Worm (Caenorhabditis elegans) whole organism, L4 larva: ENCODE measurements around the gene C41C4.9.
A peak's percentile ranks its signal among the peaks of the same experiment; 100 is the strongest.

Experiments
- D1046.2 ChIP-seq: fragments of 200-800 bp; sonication (Bioruptor generic); IDR thresholded peaks from 2 replicates; pipeline ENCODE4 v1.3.6; 2022; ENCODE audit warnings: missing genetic modification characterization, missing compliant biosample characterization
- F10B5.3 ChIP-seq: sonication (generic microtip); optimal IDR thresholded peaks from 2 replicates; lab custom pipeline; 2016; ENCODE audit warnings: mild to moderate bottlenecking, missing genetic modification characterization, missing compliant biosample characterization
- F37D6.2 ChIP-seq: sonication (generic microtip); optimal IDR thresholded peaks from 2 replicates; lab custom pipeline; 2016; ENCODE audit warnings: mild to moderate bottlenecking, missing genetic modification characterization, missing compliant biosample characterization
- F44E2.7 ChIP-seq: fragments of 200-800 bp; sonication (Bioruptor generic); IDR thresholded peaks from 2 replicates; pipeline ENCODE4 v2.1.2; 2022; ENCODE audit warnings: missing genetic modification characterization, missing compliant biosample characterization
- T20F7.1 ChIP-seq: fragments of 200-800 bp; sonication (Bioruptor generic); optimal IDR thresholded peaks from 2 replicates; lab custom pipeline; 2018; ENCODE audit warnings: mild to moderate bottlenecking, missing genetic modification characterization, missing compliant biosample characterization
- T26A8.4 ChIP-seq: fragments of 200-800 bp; sonication (Bioruptor generic); IDR thresholded peaks from 2 replicates; pipeline ENCODE4 v1.3.6; 2022; ENCODE audit warnings: missing genetic modification characterization, missing compliant biosample characterization
- Y105C5A.15 ChIP-seq: fragments of 200-800 bp; sonication (Bioruptor generic); IDR thresholded peaks from 2 replicates; pipeline ENCODE4 v1.3.6; 2022; ENCODE audit warnings: missing genetic modification characterization, missing compliant biosample characterization
- Y48G9A.11 ChIP-seq: fragments of 200-800 bp; sonication (Bioruptor generic); IDR thresholded peaks from 2 replicates; pipeline ENCODE4 v1.3.6; 2022; ENCODE audit warnings: missing genetic modification reagents, missing genetic modification characterization, missing compliant biosample characterization
- Y5F2A.4 ChIP-seq: fragments of 200-800 bp; sonication (Bioruptor generic); optimal IDR thresholded peaks from 2 replicates; lab custom pipeline; 2018; ENCODE audit warnings: mild to moderate bottlenecking, missing genetic modification characterization, missing compliant biosample characterization
- Y75B8A.6 ChIP-seq: fragments of 200-800 bp; sonication (Bioruptor generic); IDR thresholded peaks from 2 replicates; pipeline ENCODE4 v1.3.6; 2022; ENCODE audit warnings: missing genetic modification reagents, missing genetic modification characterization, missing compliant biosample characterization
- ZK337.2 ChIP-seq: fragments of 200-800 bp; sonication (Bioruptor generic); IDR thresholded peaks from 2 replicates; pipeline ENCODE4 v1.3.6; 2022; ENCODE audit warnings: missing genetic modification reagents, missing genetic modification characterization, missing compliant biosample characterization
- ZK546.5 ChIP-seq, 2 experiments: sonication (generic microtip); optimal IDR thresholded peaks; 2 replicates each; lab custom pipeline; 2017; ENCODE audit warnings: missing biosample characterization in 2 of 2, missing genetic modification characterization in 2 of 2
- arid-1 ChIP-seq: fragments of 200-800 bp; sonication (Bioruptor generic); conservative IDR thresholded peaks from 2 replicates; pipeline ENCODE4 v1.3.6; 2022; ENCODE audit warnings: missing genetic modification reagents, missing genetic modification characterization, missing compliant biosample characterization
- attf-4 ChIP-seq: sonication (generic microtip); optimal IDR thresholded peaks from 3 replicates; lab custom pipeline; 2017; ENCODE audit warnings: missing biosample characterization, missing genetic modification characterization
- ceh-44 ChIP-seq: fragments of 200-800 bp; sonication (Bioruptor generic); IDR thresholded peaks from 2 replicates; pipeline ENCODE4 v1.3.6; 2022; ENCODE audit warnings: missing genetic modification reagents, missing genetic modification characterization, missing compliant biosample characterization
- ceh-62 ChIP-seq: sonication (generic microtip); optimal IDR thresholded peaks from 2 replicates; lab custom pipeline; 2017; ENCODE audit warnings: missing biosample characterization, missing genetic modification characterization
- cey-2 ChIP-seq: sonication (generic microtip); optimal IDR thresholded peaks from 3 replicates; lab custom pipeline; 2017; ENCODE audit warnings: missing genetic modification characterization, mild to moderate bottlenecking, missing compliant biosample characterization, antibody characterized with exemption, borderline replicate concordance; ENCODE audit not compliant: insufficient read depth
- ctbp-1 ChIP-seq: fragments of 200-800 bp; sonication (Bioruptor generic); IDR thresholded peaks from 2 replicates; pipeline ENCODE4 v1.3.6; 2022; ENCODE audit warnings: missing genetic modification reagents, missing genetic modification characterization, missing compliant biosample characterization
- daf-16 ChIP-seq, 3 experiments: sonication (generic microtip); optimal IDR thresholded peaks; 2 replicates each; lab custom pipeline; 2016 to 2017; ENCODE audit warnings: missing genetic modification characterization in 3 of 3, missing genetic modification reagents in 3 of 3, mild to moderate bottlenecking in 2 of 3, missing compliant biosample characterization in 2 of 3, missing biosample characterization in 1 of 3, moderate library complexity in 1 of 3
- daf-19 ChIP-seq: fragments of 200-800 bp; sonication (Bioruptor generic); conservative IDR thresholded peaks from 2 replicates; pipeline ENCODE4 v1.3.6; 2022; ENCODE audit warnings: missing genetic modification characterization, missing compliant biosample characterization
- daf-8 ChIP-seq: fragments of 200-800 bp; sonication (Bioruptor generic); IDR thresholded peaks from 2 replicates; pipeline ENCODE4 v1.3.6; 2022; ENCODE audit warnings: missing genetic modification characterization, missing compliant biosample characterization
- dmd-8 ChIP-seq: fragments of 200-800 bp; sonication (Bioruptor generic); IDR thresholded peaks from 2 replicates; pipeline ENCODE4 v1.3.6; 2022; ENCODE audit warnings: missing genetic modification characterization, missing compliant biosample characterization
- duxl-1 ChIP-seq: sonication (generic microtip); optimal IDR thresholded peaks from 2 replicates; lab custom pipeline; 2016; ENCODE audit warnings: mild to moderate bottlenecking, missing genetic modification characterization, moderate library complexity, missing compliant biosample characterization; ENCODE audit not compliant: poor library complexity
- dve-1 ChIP-seq: sonication (generic microtip); optimal IDR thresholded peaks from 2 replicates; lab custom pipeline; 2017; ENCODE audit warnings: antibody characterized with exemption, mild to moderate bottlenecking, missing genetic modification characterization, missing compliant biosample characterization; ENCODE audit not compliant: insufficient read depth
- gei-8 ChIP-seq: fragments of 200-800 bp; sonication (Bioruptor generic); optimal IDR thresholded peaks from 2 replicates; lab custom pipeline; 2018; ENCODE audit warnings: mild to moderate bottlenecking, missing genetic modification characterization, missing compliant biosample characterization
- hlh-11 ChIP-seq: fragments of 200-800 bp; sonication (Bioruptor generic); optimal IDR thresholded peaks from 2 replicates; lab custom pipeline; 2018; ENCODE audit warnings: mild to moderate bottlenecking, missing genetic modification characterization, missing compliant biosample characterization
- jun-1 ChIP-seq: fragments of 150-350 bp; optimal IDR thresholded peaks from 2 replicates; lab custom pipeline; 2014; ENCODE audit warnings: missing biosample characterization, missing genetic modification reagents, missing genetic modification characterization
- lim-7 ChIP-seq: fragments of 200-800 bp; sonication (Bioruptor generic); IDR thresholded peaks from 2 replicates; pipeline ENCODE4 v1.3.6; 2022; ENCODE audit warnings: missing genetic modification characterization, missing compliant biosample characterization
- lin-1 ChIP-seq: fragments of 200-800 bp; sonication (Bioruptor generic); IDR thresholded peaks from 2 replicates; pipeline ENCODE4 v1.3.6; 2022; ENCODE audit warnings: missing genetic modification reagents, missing genetic modification characterization, missing compliant biosample characterization
- lin-13 ChIP-seq: fragments of 150-350 bp; optimal IDR thresholded peaks from 2 replicates; lab custom pipeline; 2014; ENCODE audit warnings: missing biosample characterization, missing genetic modification reagents, missing genetic modification characterization
- lin-15B ChIP-seq: fragments of 150-350 bp; sonication (generic microtip); optimal IDR thresholded peaks from 3 replicates; lab custom pipeline; 2014; ENCODE audit warnings: missing biosample characterization, missing genetic modification characterization
- lin-38 ChIP-seq: fragments of 200-800 bp; sonication (Bioruptor generic); IDR thresholded peaks from 2 replicates; pipeline ENCODE4 v1.3.6; 2022; ENCODE audit warnings: missing genetic modification reagents, missing genetic modification characterization, missing compliant biosample characterization
- lir-3 ChIP-seq: sonication (generic microtip); optimal IDR thresholded peaks from 2 replicates; lab custom pipeline; 2016; ENCODE audit warnings: mild to moderate bottlenecking, missing genetic modification characterization, missing compliant biosample characterization
- madf-9 ChIP-seq: fragments of 200-800 bp; sonication (Bioruptor generic); conservative IDR thresholded peaks from 2 replicates; pipeline ENCODE4 v1.3.6; 2022; ENCODE audit warnings: missing genetic modification reagents, missing genetic modification characterization, missing compliant biosample characterization
- mdt-29 ChIP-seq: fragments of 200-800 bp; sonication (Bioruptor generic); IDR thresholded peaks from 2 replicates; pipeline ENCODE4 v1.3.6; 2022; ENCODE audit warnings: missing genetic modification reagents, missing genetic modification characterization, missing compliant biosample characterization
- mep-1 ChIP-seq: fragments of 150-350 bp; sonication (generic microtip); optimal IDR thresholded peaks from 3 replicates; lab custom pipeline; 2014; ENCODE audit warnings: missing biosample characterization, missing genetic modification characterization
- nhr-10 ChIP-seq: fragments of 150-350 bp; optimal IDR thresholded peaks from 2 replicates; lab custom pipeline; 2014; ENCODE audit warnings: missing biosample characterization, missing genetic modification characterization
- nhr-102 ChIP-seq: sonication (generic microtip); optimal IDR thresholded peaks from 2 replicates; lab custom pipeline; 2016; ENCODE audit warnings: mild to moderate bottlenecking, missing genetic modification characterization, moderate library complexity, missing compliant biosample characterization
- nhr-11 ChIP-seq: fragments of 150-350 bp; optimal IDR thresholded peaks from 2 replicates; lab custom pipeline; 2014; ENCODE audit warnings: missing biosample characterization, missing genetic modification characterization
- nhr-42 ChIP-seq: fragments of 200-800 bp; sonication (Bioruptor generic); IDR thresholded peaks from 2 replicates; pipeline ENCODE4 v1.3.6; 2022; ENCODE audit warnings: missing genetic modification characterization, missing compliant biosample characterization
- nhr-76 ChIP-seq: fragments of 150-350 bp; optimal IDR thresholded peaks from 2 replicates; lab custom pipeline; 2014; ENCODE audit warnings: missing biosample characterization, missing genetic modification characterization
- pha-4 ChIP-seq, 2 experiments: fragments of 150-350 bp in 1 of 2; fragments of 200-800 bp in 1 of 2; sonication (Bioruptor generic) in 1 of 2; IDR thresholded peaks in 1 of 2; optimal IDR thresholded peaks in 1 of 2; 2 replicates each; pipeline versions ENCODE4 v1.3.6 to Lab custom; 2014 to 2022; ENCODE audit warnings: missing genetic modification characterization in 2 of 2, missing genetic modification reagents in 2 of 2, missing biosample characterization in 1 of 2, missing compliant biosample characterization in 1 of 2
- pqm-1 ChIP-seq: sonication (generic microtip); optimal IDR thresholded peaks from 2 replicates; lab custom pipeline; 2017; ENCODE audit warnings: missing biosample characterization, missing genetic modification characterization
- skn-1 ChIP-seq: fragments of 150-350 bp; optimal IDR thresholded peaks from 2 replicates; lab custom pipeline; 2014; ENCODE audit warnings: missing biosample characterization, missing genetic modification characterization
- spr-1 ChIP-seq: sonication (generic microtip); optimal IDR thresholded peaks from 2 replicates; lab custom pipeline; 2016; ENCODE audit warnings: mild to moderate bottlenecking, missing genetic modification characterization, missing compliant biosample characterization
- unc-130 ChIP-seq: sonication (generic microtip); optimal IDR thresholded peaks from 2 replicates; lab custom pipeline; 2016; ENCODE audit warnings: missing genetic modification reagents, missing genetic modification characterization, missing compliant biosample characterization
- unc-39 ChIP-seq: sonication (generic microtip); optimal IDR thresholded peaks from 2 replicates; lab custom pipeline; 2017; ENCODE audit warnings: missing biosample characterization, missing genetic modification characterization
- zag-1 ChIP-seq: fragments of 150-350 bp; optimal IDR thresholded peaks from 2 replicates; lab custom pipeline; 2014; ENCODE audit warnings: missing biosample characterization, missing genetic modification characterization
- zip-11 ChIP-seq: fragments of 200-800 bp; sonication (Bioruptor generic); IDR thresholded peaks from 2 replicates; pipeline ENCODE4 v1.3.6; 2022; ENCODE audit warnings: missing genetic modification characterization, missing compliant biosample characterization
- zip-2 ChIP-seq: fragments of 150-350 bp; optimal IDR thresholded peaks from 2 replicates; lab custom pipeline; 2014; ENCODE audit warnings: missing biosample characterization, missing genetic modification characterization

Gene C41C4.9

DNA sequence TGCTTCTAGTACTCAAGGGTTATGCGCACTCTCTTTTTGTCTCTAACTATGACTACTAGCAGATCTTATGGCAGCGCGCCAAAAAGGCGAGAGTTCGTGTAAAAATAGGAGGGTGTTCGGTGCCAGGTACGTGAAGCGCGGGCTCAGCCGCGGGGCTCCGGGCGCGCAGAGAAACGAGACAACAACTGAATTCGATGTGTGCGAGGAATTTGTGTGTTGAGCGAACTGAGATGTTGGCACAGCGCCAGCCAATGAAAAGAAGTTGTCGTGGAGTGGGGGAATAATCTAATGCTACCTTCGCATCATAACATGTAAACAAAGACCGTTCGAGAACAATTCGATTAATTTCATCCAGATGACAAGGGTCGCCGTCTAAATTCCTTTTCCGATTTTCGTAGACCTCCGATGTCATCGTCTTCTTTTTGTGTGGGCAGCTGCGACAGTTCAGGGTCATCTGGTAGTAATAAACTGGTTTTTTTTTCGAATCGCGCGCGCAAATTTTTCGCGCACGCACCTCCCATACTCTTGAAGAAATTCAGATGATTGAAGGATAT is 24.0 kb downstream of the C41C4.9 start:
- TF ChIP-seq lir-3 (tag; lab: Kevin White, UChicago): no peak
- no peak for TF ChIP-seq F44E2.7 (GFP tag; lab: Robert Waterston, UW)
- TF ChIP-seq ZK546.5 (tag; optimal IDR thresholded peaks at IDR 0.05; lab: Kevin White, UChicago): no peak
- peak; percentile 57 for TF ChIP-seq nhr-42 (GFP tag; lab: Robert Waterston, UW)
- TF ChIP-seq nhr-10: no peak
- TF ChIP-seq lin-15B: no peak
- TF ChIP-seq duxl-1 (tag; lab: Kevin White, UChicago): no peak
- TF ChIP-seq D1046.2 (GFP tag; lab: Robert Waterston, UW): 0 out of 2 replicates have a peak, but pooled peaks have one; percentile 57
- no peak for TF ChIP-seq unc-130 (GFP tag; lab: Kevin White, UChicago)
- TF ChIP-seq lin-13: no peak
- TF ChIP-seq nhr-102 (tag; lab: Kevin White, UChicago): peak; percentile 9
- TF ChIP-seq unc-39 (tag; lab: Kevin White, UChicago): no peak
- no peak for TF ChIP-seq pha-4 (GFP tag; IDR thresholded peaks at IDR 0.05; lab: Robert Waterston, UW)
- no peak for TF ChIP-seq pha-4 (tag; optimal IDR thresholded peaks at IDR 0.05; lab: Kevin White, UChicago)
- no peak for TF ChIP-seq Y5F2A.4 (GFP tag; lab: Kevin White, UChicago)
- TF ChIP-seq ZK337.2 (GFP tag; lab: Robert Waterston, UW): no peak
- no peak for TF ChIP-seq skn-1
- no peak for TF ChIP-seq pqm-1
- peak; percentile 73 for TF ChIP-seq nhr-11
- TF ChIP-seq lin-1 (GFP tag; lab: Robert Waterston, UW): no peak
- TF ChIP-seq ctbp-1: peak; percentile 82; the same call in 1 of the 2 replicates
- TF ChIP-seq T20F7.1 (GFP tag; lab: Kevin White, UChicago): no peak
- peak; percentile 24 for TF ChIP-seq dve-1 (tag; lab: Kevin White, UChicago)
- no peak for TF ChIP-seq jun-1
- no peak for TF ChIP-seq dmd-8 (GFP tag; lab: Robert Waterston, UW)
- TF ChIP-seq lim-7 (GFP tag; lab: Robert Waterston, UW): no peak
- TF ChIP-seq cey-2: no peak
- no peak for TF ChIP-seq Y48G9A.11
- TF ChIP-seq mep-1 (tag; lab: Kevin White, UChicago): peak; percentile 25
- no peak for TF ChIP-seq F10B5.3 (tag; lab: Kevin White, UChicago)
- peak; percentile 32; the same call in 1 of the 2 replicates for TF ChIP-seq lin-38 (GFP tag; lab: Robert Waterston, UW)
- no peak for TF ChIP-seq madf-9 (GFP tag; lab: Robert Waterston, UW)
- no peak for TF ChIP-seq gei-8 (GFP tag; lab: Kevin White, UChicago)
- TF ChIP-seq attf-4 (tag; lab: Kevin White, UChicago): no peak
- TF ChIP-seq daf-8 (GFP tag; lab: Robert Waterston, UW): no peak
- TF ChIP-seq F37D6.2: peak; percentile 59
- no peak for TF ChIP-seq mdt-29 (GFP tag; lab: Robert Waterston, UW)
- TF ChIP-seq zag-1 (tag; lab: Kevin White, UChicago): no peak
- TF ChIP-seq zip-2 (tag; lab: Kevin White, UChicago): no peak
- no peak for TF ChIP-seq ceh-44 (GFP tag; lab: Robert Waterston, UW)
- TF ChIP-seq arid-1 (GFP tag; lab: Robert Waterston, UW): no peak
- TF ChIP-seq T26A8.4: no peak; the same call in 1 of the 2 replicates
- no peak for TF ChIP-seq ceh-62
- TF ChIP-seq Y75B8A.6 (GFP tag; lab: Robert Waterston, UW): no peak
- peak; percentile 49 for TF ChIP-seq hlh-11 (tag; lab: Kevin White, UChicago)
- no peak for TF ChIP-seq nhr-76
- peak; percentile 31 for TF ChIP-seq spr-1 (tag; lab: Kevin White, UChicago)
- TF ChIP-seq daf-16 (GFP tag; optimal IDR thresholded peaks at IDR 0.05; lab: Kevin White, UChicago): peak in 1 of 2 experiments; percentile 43
- no peak for TF ChIP-seq daf-16 (tag; optimal IDR thresholded peaks at IDR 0.05; lab: Kevin White, UChicago)
- no peak for TF ChIP-seq daf-19 (GFP tag; lab: Robert Waterston, UW)
- no peak for TF ChIP-seq Y105C5A.15 (GFP tag; lab: Robert Waterston, UW)
- TF ChIP-seq zip-11 (GFP tag; lab: Robert Waterston, UW): no peak
